Worm (Caenorhabditis elegans): ENCODE results near the gene slc-17.4.
A peak's percentile ranks its signal among the peaks of the same experiment; 100 is the strongest.

DNA sequence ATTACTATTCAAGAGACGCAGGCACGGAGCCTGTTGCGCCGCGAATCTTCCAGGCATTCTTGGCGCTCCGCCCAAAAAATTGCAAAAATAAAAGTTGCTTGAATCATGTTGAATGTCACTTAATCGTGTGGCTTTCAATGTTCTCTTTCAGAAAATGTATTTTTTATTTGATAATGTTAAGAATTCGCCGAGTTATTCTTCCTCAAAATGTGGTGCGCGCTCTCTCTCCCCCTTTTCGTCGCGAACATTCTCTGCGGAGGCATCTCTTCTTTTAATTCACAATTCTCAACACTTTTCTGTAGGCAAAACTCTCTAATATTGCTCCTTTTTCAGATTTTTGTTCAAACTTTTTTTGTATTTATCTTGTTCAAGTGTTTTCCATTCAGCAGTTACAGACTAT is 13.2 kb downstream of the slc-17.4 start:
- peak; percentile 89 for TF ChIP-seq ceh-28 (tag; optimal IDR thresholded peaks at IDR 0.05)
- peak; percentile 96 for TF ChIP-seq pha-4 (tag; optimal IDR thresholded peaks at IDR 0.05)
- peak; percentile 78 for TF ChIP-seq snpc-4 (tag; optimal IDR thresholded peaks at IDR 0.05)
- TF ChIP-seq elt-1 (tag; optimal IDR thresholded peaks at IDR 0.05): peak; percentile 42
